Worm (Caenorhabditis elegans) whole organism, late embryonic: ENCODE results near the gene C07D8.6.

Experiments used
- C38D4.7 ChIP-seq: fragments of 200-800 bp; sonication (Bioruptor generic); optimal IDR thresholded peaks from 2 replicates; lab custom pipeline; 2018; ENCODE audit warnings: mild to moderate bottlenecking, missing genetic modification characterization, moderate library complexity, missing compliant biosample characterization
- F13H6.1 ChIP-seq: sonication (generic microtip); optimal IDR thresholded peaks from 2 replicates; lab custom pipeline; 2016; ENCODE audit warnings: missing genetic modification characterization, missing compliant biosample characterization
- dmd-4 ChIP-seq: sonication (generic microtip); optimal IDR thresholded peaks from 2 replicates; lab custom pipeline; 2016; ENCODE audit warnings: borderline replicate concordance, missing genetic modification characterization, missing compliant biosample characterization
- elt-2 ChIP-seq: sonication (generic microtip); optimal IDR thresholded peaks from 2 replicates; lab custom pipeline; 2016; ENCODE audit warnings: missing genetic modification reagents, missing genetic modification characterization, missing compliant biosample characterization
- fkh-10 ChIP-seq: fragments of 150-350 bp; optimal IDR thresholded peaks from 2 replicates; lab custom pipeline; 2014; ENCODE audit warnings: missing biosample characterization, missing genetic modification reagents, missing genetic modification characterization
- odd-2 ChIP-seq: sonication (generic microtip); optimal IDR thresholded peaks from 2 replicates; lab custom pipeline; 2017; ENCODE audit warnings: antibody characterized with exemption, mild to moderate bottlenecking, missing genetic modification characterization, missing compliant biosample characterization
- pag-3 ChIP-seq: sonication (generic microtip); optimal IDR thresholded peaks from 2 replicates; lab custom pipeline; 2016; ENCODE audit warnings: missing compliant biosample characterization, missing genetic modification characterization, borderline replicate concordance
- pat-9 ChIP-seq: fragments of 200-800 bp; sonication (Bioruptor generic); optimal IDR thresholded peaks from 2 replicates; lab custom pipeline; 2018; ENCODE audit warnings: mild to moderate bottlenecking, missing genetic modification characterization, moderate library complexity, missing compliant biosample characterization
- pha-4 ChIP-seq: fragments of 150-350 bp; optimal IDR thresholded peaks from 2 replicates; lab custom pipeline; 2018; ENCODE audit warnings: missing biosample characterization, missing genetic modification reagents, missing genetic modification characterization
- pqm-1 ChIP-seq: sonication (generic microtip); optimal IDR thresholded peaks from 2 replicates; lab custom pipeline; 2016; ENCODE audit warnings: missing genetic modification characterization, missing compliant biosample characterization
- sox-4 ChIP-seq: sonication (generic microtip); optimal IDR thresholded peaks from 2 replicates; lab custom pipeline; 2017; ENCODE audit warnings: mild to moderate bottlenecking, missing genetic modification characterization, inconsistent platforms, missing compliant biosample characterization
- unc-3 ChIP-seq, 2 experiments: fragments of 200-800 bp in 1 of 2; sonication (Bioruptor generic) in 1 of 2; sonication (generic microtip) in 1 of 2; conservative IDR thresholded peaks in 1 of 2; optimal IDR thresholded peaks in 1 of 2; 2 replicates each; pipeline versions ENCODE4 v1.3.6 to Lab custom; 2016 to 2022; ENCODE audit warnings: missing compliant biosample characterization in 2 of 2, missing genetic modification characterization in 2 of 2, missing genetic modification reagents in 1 of 2
- unc-42 ChIP-seq: sonication (generic microtip); optimal IDR thresholded peaks from 2 replicates; lab custom pipeline; 2016; ENCODE audit warnings: missing genotype, missing genetic modification characterization, missing compliant biosample characterization

DNA sequence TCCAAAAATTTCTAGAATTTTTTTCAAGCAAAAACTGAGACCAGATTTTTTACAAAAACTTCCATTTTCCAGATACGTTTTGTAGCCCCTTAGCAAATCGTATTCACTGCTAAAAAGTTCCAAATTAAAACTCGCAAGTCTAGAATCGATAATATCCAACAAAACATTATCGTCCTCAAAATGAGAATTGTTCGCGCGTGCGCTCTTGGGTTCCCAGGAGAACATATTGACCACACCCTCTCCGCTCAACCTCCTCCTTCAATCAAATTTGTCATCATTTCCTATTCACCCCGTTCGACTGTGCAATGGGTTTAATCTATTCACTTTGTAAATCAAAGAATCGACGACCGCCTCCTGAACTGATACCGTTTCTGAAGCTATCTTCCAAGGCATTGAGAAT is 29.4 kb upstream of the C07D8.6 start:
- TF ChIP-seq pha-4 (tag; lab: Kevin White, UChicago) (no peak), F13H6.1 (tag; lab: Kevin White, UChicago) (no peak), pag-3 (tag; lab: Kevin White, UChicago) (no peak), dmd-4 (tag; lab: Kevin White, UChicago) (no peak), unc-42 (tag; lab: Kevin White, UChicago) (no peak), unc-3 (GFP tag; conservative IDR thresholded peaks at IDR 0.05; lab: Robert Waterston, UW) (no peak), unc-3 (tag; optimal IDR thresholded peaks at IDR 0.05; lab: Kevin White, UChicago) (no peak), sox-4 (tag; lab: Kevin White, UChicago) (no peak), odd-2 (tag; lab: Kevin White, UChicago) (no peak), pqm-1 (no peak), fkh-10 (no peak), pat-9 (tag; lab: Kevin White, UChicago) (no peak), elt-2 (tag; lab: Kevin White, UChicago) (no peak), C38D4.7 (GFP tag; lab: Kevin White, UChicago) (no peak)
